Fruit fly (Drosophila melanogaster): Measurements from ENCODE around the gene CG33172.

The CG33172 gene

dm6 chrX:15769457-15769856 is at the start of gene CG33172:
Gene CG33172 (plus strand): TSS chrX:15769664.
- TF ChIP-seq psq (optimal IDR thresholded peaks at IDR 0.05) (no peak), CG8478 (optimal IDR thresholded peaks at IDR 0.05) (no peak), Dll (optimal IDR thresholded peaks at IDR 0.05) (no peak), EcR (GFP tag; optimal IDR thresholded peaks at IDR 0.05) (no peak), pan (optimal IDR thresholded peaks at IDR 0.05) (no peak), usp (GFP tag; optimal IDR thresholded peaks at IDR 0.05) (no peak)

- TF ChIP-seq Dll (optimal IDR thresholded peaks at IDR 0.05) (no peak), pan (optimal IDR thresholded peaks at IDR 0.05) (no peak), psq (optimal IDR thresholded peaks at IDR 0.05) (no peak), CG8478 (optimal IDR thresholded peaks at IDR 0.05) (no peak), EcR (GFP tag; optimal IDR thresholded peaks at IDR 0.05) (no peak), usp (GFP tag; optimal IDR thresholded peaks at IDR 0.05) (no peak)
Measured at dm6 chrX:15731968-15732367, 37.5 kb upstream of the CG33172 start, which contains the start of gene CG8191. Gene CG8191 (plus strand): TSS chrX:15732178.

- no peak for TF ChIP-seq psq (optimal IDR thresholded peaks at IDR 0.05)
- no peak for TF ChIP-seq EcR (GFP tag; optimal IDR thresholded peaks at IDR 0.05)
- TF ChIP-seq CG8478 (optimal IDR thresholded peaks at IDR 0.05), result no peak
- TF ChIP-seq Dll (optimal IDR thresholded peaks at IDR 0.05), result no peak
- TF ChIP-seq usp (GFP tag; optimal IDR thresholded peaks at IDR 0.05), result no peak
- TF ChIP-seq pan (optimal IDR thresholded peaks at IDR 0.05), result no peak
Measured at dm6 chrX:15733192-15733892, 36.1 kb upstream of the CG33172 start.

- TF ChIP-seq Dll (optimal IDR thresholded peaks at IDR 0.05) (no peak), psq (optimal IDR thresholded peaks at IDR 0.05) (no peak), EcR (GFP tag; optimal IDR thresholded peaks at IDR 0.05) (no peak), pan (optimal IDR thresholded peaks at IDR 0.05) (no peak), CG8478 (optimal IDR thresholded peaks at IDR 0.05) (no peak), usp (GFP tag; optimal IDR thresholded peaks at IDR 0.05) (no peak)
Measured at dm6 chrX:15733995-15734394, 35.5 kb upstream of the CG33172 start, which contains the start of the genes CG12379 and MagR. Gene CG12379 (minus strand): TSS chrX:15733996. Gene MagR (plus strand): TSS chrX:15734270.

dm6 chrX:15737110-15737509 is 32.4 kb upstream of the CG33172 start, which contains the start of gene Arp6:
Gene Arp6 (minus strand): TSS chrX:15737120.
- TF ChIP-seq usp (GFP tag; optimal IDR thresholded peaks at IDR 0.05) (no peak), psq (optimal IDR thresholded peaks at IDR 0.05) (no peak), Dll (optimal IDR thresholded peaks at IDR 0.05) (no peak), EcR (GFP tag; optimal IDR thresholded peaks at IDR 0.05) (no peak), pan (optimal IDR thresholded peaks at IDR 0.05) (no peak)

- no peak for TF ChIP-seq psq (optimal IDR thresholded peaks at IDR 0.05)
- TF ChIP-seq EcR (GFP tag; optimal IDR thresholded peaks at IDR 0.05), result no peak
- no peak for TF ChIP-seq usp (GFP tag; optimal IDR thresholded peaks at IDR 0.05)
- no peak for TF ChIP-seq Dll (optimal IDR thresholded peaks at IDR 0.05)
- TF ChIP-seq pan (optimal IDR thresholded peaks at IDR 0.05), result no peak
- TF ChIP-seq CG8478 (optimal IDR thresholded peaks at IDR 0.05), result no peak
Measured at dm6 chrX:15738890-15739550, 30.4 kb upstream of the CG33172 start, which contains the start of the genes CG11679 and CG8206. Gene CG11679 (minus strand): TSS chrX:15738954. Gene CG8206 (plus strand): TSS chrX:15739230.

- TF ChIP-seq usp (GFP tag; optimal IDR thresholded peaks at IDR 0.05) (no peak), CG8478 (optimal IDR thresholded peaks at IDR 0.05) (no peak)
Measured at dm6 chrX:15740288-15740726, 29.2 kb upstream of the CG33172 start.

- TF ChIP-seq pan (optimal IDR thresholded peaks at IDR 0.05), result no peak
- TF ChIP-seq CG8478 (optimal IDR thresholded peaks at IDR 0.05), result no peak
- TF ChIP-seq psq (optimal IDR thresholded peaks at IDR 0.05), result no peak
- TF ChIP-seq EcR (GFP tag; optimal IDR thresholded peaks at IDR 0.05), result no peak
- no peak for TF ChIP-seq usp (GFP tag; optimal IDR thresholded peaks at IDR 0.05)
- TF ChIP-seq Dll (optimal IDR thresholded peaks at IDR 0.05), result no peak
Measured at dm6 chrX:15740881-15741280, 28.6 kb upstream of the CG33172 start.

dm6 chrX:15745905-15746681 is 23.4 kb upstream of the CG33172 start, which contains the start of the genes CG8944 and CCT6:
Gene CG8944 (minus strand): TSS chrX:15746231.
Gene CCT6 (plus strand): TSS chrX:15746648.
- TF ChIP-seq Dll (optimal IDR thresholded peaks at IDR 0.05) (no peak), EcR (GFP tag; optimal IDR thresholded peaks at IDR 0.05) (no peak), CG8478 (optimal IDR thresholded peaks at IDR 0.05) (no peak), usp (GFP tag; optimal IDR thresholded peaks at IDR 0.05) (no peak), psq (optimal IDR thresholded peaks at IDR 0.05) (no peak), pan (optimal IDR thresholded peaks at IDR 0.05) (no peak)

dm6 chrX:15746682-15747196 is 22.7 kb upstream of the CG33172 start:
- TF ChIP-seq CG8478 (optimal IDR thresholded peaks at IDR 0.05) (no peak), psq (optimal IDR thresholded peaks at IDR 0.05) (no peak), pan (optimal IDR thresholded peaks at IDR 0.05) (no peak), EcR (GFP tag; optimal IDR thresholded peaks at IDR 0.05) (no peak), Dll (optimal IDR thresholded peaks at IDR 0.05) (no peak), usp (GFP tag; optimal IDR thresholded peaks at IDR 0.05) (no peak)

- TF ChIP-seq pan (optimal IDR thresholded peaks at IDR 0.05) (no peak), psq (optimal IDR thresholded peaks at IDR 0.05) (no peak), usp (GFP tag; optimal IDR thresholded peaks at IDR 0.05) (no peak), EcR (GFP tag; optimal IDR thresholded peaks at IDR 0.05) (no peak), Dll (optimal IDR thresholded peaks at IDR 0.05) (no peak), CG8478 (optimal IDR thresholded peaks at IDR 0.05) (no peak)
Measured at dm6 chrX:15748945-15749344, 20.5 kb upstream of the CG33172 start, which contains the start of gene Mvd. Gene Mvd (plus strand): TSS chrX:15749166.

Data from whole organism.